Worm (Caenorhabditis elegans) whole organism, mixed stage, embryonic: Measurements from ENCODE around the gene Y39B6A.7.
"Not testable (repeated sequence)": the region's sequence is repeated elsewhere in the genome, so short reads cannot be mapped to it uniquely, and the experiment has no call there.

Experiments
- M03D4.4 ChIP-seq: sonication (generic microtip); optimal IDR thresholded peaks from 2 replicates; lab custom pipeline; 2017; ENCODE audit warnings: mild to moderate bottlenecking, missing genetic modification characterization, missing compliant biosample characterization
- bed-3 ChIP-seq: fragments of 200-800 bp; sonication (Bioruptor generic); optimal IDR thresholded peaks from 3 replicates; lab custom pipeline; 2018; ENCODE audit warnings: mild to moderate bottlenecking, missing genetic modification characterization, moderate library complexity, missing compliant biosample characterization
- blmp-1 ChIP-seq: fragments of 150-350 bp; optimal IDR thresholded peaks from 2 replicates; lab custom pipeline; 2014; ENCODE audit warnings: missing biosample characterization, missing genetic modification characterization
- ceh-39 ChIP-seq: fragments of 150-350 bp; optimal IDR thresholded peaks from 2 replicates; lab custom pipeline; 2014; ENCODE audit warnings: missing biosample characterization, missing genetic modification characterization
- ceh-43 ChIP-seq: fragments of 200-800 bp; sonication (Bioruptor generic); optimal IDR thresholded peaks from 2 replicates; lab custom pipeline; 2018; ENCODE audit warnings: mild to moderate bottlenecking, missing genetic modification characterization, moderate library complexity, missing compliant biosample characterization
- ceh-83 ChIP-seq: fragments of 200-800 bp; sonication (Bioruptor generic); optimal IDR thresholded peaks from 2 replicates; lab custom pipeline; 2018; ENCODE audit warnings: mild to moderate bottlenecking, missing genetic modification characterization, missing compliant biosample characterization
- ces-1 ChIP-seq: fragments of 150-350 bp; optimal IDR thresholded peaks from 2 replicates; lab custom pipeline; 2014; ENCODE audit warnings: missing biosample characterization, missing genetic modification reagents, missing genetic modification characterization
- elt-1 ChIP-seq: sonication (generic microtip); optimal IDR thresholded peaks from 2 replicates; lab custom pipeline; 2017; ENCODE audit warnings: missing genetic modification characterization, mild to moderate bottlenecking, missing compliant biosample characterization, antibody characterized with exemption, moderate library complexity, borderline replicate concordance; ENCODE audit not compliant: insufficient read depth
- elt-3 ChIP-seq: fragments of 150-350 bp; optimal IDR thresholded peaks from 2 replicates; lab custom pipeline; 2014; ENCODE audit warnings: missing biosample characterization, missing genetic modification characterization
- hlh-1 ChIP-seq: fragments of 150-350 bp; optimal IDR thresholded peaks from 2 replicates; lab custom pipeline; 2014; ENCODE audit warnings: missing biosample characterization, missing genetic modification reagents, missing genetic modification characterization
- lin-13 ChIP-seq: fragments of 150-350 bp; optimal IDR thresholded peaks from 2 replicates; lab custom pipeline; 2014; ENCODE audit warnings: missing biosample characterization, missing genetic modification characterization
- lin-32 ChIP-seq: fragments of 200-800 bp; sonication (Bioruptor generic); optimal IDR thresholded peaks from 2 replicates; lab custom pipeline; 2018; ENCODE audit warnings: mild to moderate bottlenecking, missing genetic modification characterization, missing compliant biosample characterization
- lsy-2 ChIP-seq: fragments of 150-350 bp; optimal IDR thresholded peaks from 2 replicates; lab custom pipeline; 2014; ENCODE audit warnings: missing biosample characterization, missing genetic modification characterization
- mab-5 ChIP-seq: fragments of 150-350 bp; optimal IDR thresholded peaks from 2 replicates; lab custom pipeline; 2014; ENCODE audit warnings: missing biosample characterization, missing genetic modification characterization
- mep-1 ChIP-seq: fragments of 150-350 bp; optimal IDR thresholded peaks from 2 replicates; lab custom pipeline; 2017; ENCODE audit warnings: missing biosample characterization, missing genetic modification reagents, missing genetic modification characterization, inconsistent platforms
- mls-2 ChIP-seq: sonication (generic microtip); optimal IDR thresholded peaks from 2 replicates; lab custom pipeline; 2016; ENCODE audit warnings: mild to moderate bottlenecking, missing genetic modification characterization, moderate library complexity, missing compliant biosample characterization
- nhr-12 ChIP-seq: fragments of 150-350 bp; optimal IDR thresholded peaks from 2 replicates; lab custom pipeline; 2014; ENCODE audit warnings: missing biosample characterization, missing genetic modification characterization
- nhr-2 ChIP-seq: fragments of 150-350 bp; optimal IDR thresholded peaks from 2 replicates; lab custom pipeline; 2014; ENCODE audit warnings: missing biosample characterization, missing genetic modification characterization
- nhr-28 ChIP-seq: fragments of 150-350 bp; optimal IDR thresholded peaks from 2 replicates; lab custom pipeline; 2014; ENCODE audit warnings: missing biosample characterization, missing genetic modification characterization
- nhr-76 ChIP-seq: sonication (generic microtip); optimal IDR thresholded peaks from 2 replicates; lab custom pipeline; 2017; ENCODE audit warnings: missing biosample characterization, missing genetic modification characterization
- pha-4 ChIP-seq: fragments of 150-350 bp; optimal IDR thresholded peaks from 2 replicates; lab custom pipeline; 2018; ENCODE audit warnings: missing biosample characterization, missing genetic modification reagents, missing genetic modification characterization
- sem-2 ChIP-seq: fragments of 200-800 bp; sonication (Bioruptor generic); optimal IDR thresholded peaks from 2 replicates; lab custom pipeline; 2018; ENCODE audit warnings: mild to moderate bottlenecking, missing genetic modification characterization, missing compliant biosample characterization
- snpc-4 ChIP-seq: fragments of 150-350 bp; optimal IDR thresholded peaks from 2 replicates; lab custom pipeline; 2014; ENCODE audit warnings: missing biosample characterization, missing genetic modification characterization
- unc-120 ChIP-seq: sonication (generic microtip); optimal IDR thresholded peaks from 2 replicates; lab custom pipeline; 2017; ENCODE audit warnings: missing genetic modification characterization, missing compliant biosample characterization; ENCODE audit not compliant: poor library complexity, severe bottlenecking
- unc-39 ChIP-seq: fragments of 150-350 bp; optimal IDR thresholded peaks from 2 replicates; lab custom pipeline; 2014; ENCODE audit warnings: missing biosample characterization, missing genetic modification characterization
- zip-8 ChIP-seq: fragments of 150-350 bp; optimal IDR thresholded peaks from 2 replicates; lab custom pipeline; 2014; ENCODE audit warnings: missing biosample characterization, missing genetic modification characterization

Y39B6A.7 gene

DNA sequence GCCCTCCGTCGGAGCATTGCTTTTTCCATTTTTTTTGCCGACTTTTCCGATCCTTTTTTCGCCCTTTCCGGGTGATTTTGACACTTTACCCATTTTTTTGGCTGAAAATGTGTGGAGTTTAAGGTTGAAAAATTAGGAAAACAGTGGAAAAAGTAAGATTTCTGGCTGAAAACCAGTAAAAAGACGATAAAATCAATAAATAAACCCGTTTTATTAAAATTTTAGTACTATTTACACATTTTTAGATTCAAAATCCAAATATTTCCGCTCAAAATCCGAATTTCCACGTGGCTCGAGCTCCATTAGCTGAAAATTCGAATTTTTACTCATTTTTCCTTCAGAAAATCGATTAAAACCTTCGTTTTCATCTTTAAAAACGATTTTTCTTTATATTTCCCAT, 30.6 kb downstream of the Y39B6A.7 start, which contains the start of gene pro-3:
TSS of gene pro-3 (minus strand) at position 101 of the 400 bp plus-strand sequence.
- no peak for TF ChIP-seq ceh-83
- TF ChIP-seq, all 35 proteins: peak for 0

- TF ChIP-seq M03D4.4 (no peak), lin-32 (no peak), nhr-12 (tag; lab: Kevin White, UChicago) (no peak), elt-1 (tag; lab: Kevin White, UChicago) (no peak), lsy-2 (tag; lab: Kevin White, UChicago) (no peak), nhr-28 (tag; lab: Kevin White, UChicago) (no peak), lin-13 (tag; lab: Kevin White, UChicago) (no peak), bed-3 (GFP tag; lab: Kevin White, UChicago) (no peak), unc-39 (tag; lab: Kevin White, UChicago) (no peak), ces-1 (no peak), hlh-1 (tag; lab: Kevin White, UChicago) (no peak), ceh-39 (tag; lab: Kevin White, UChicago) (no peak), mls-2 (no peak), mab-5 (no peak), unc-120 (tag; lab: Kevin White, UChicago) (no peak)
These were observed 32.0 kb downstream of the Y39B6A.7 start for ce11 chrV:19116872-19117372.

ce11 chrV:19107065-19107464, 41.9 kb downstream of the Y39B6A.7 start:
- TF ChIP-seq mls-2, result no peak
- TF ChIP-seq nhr-28 (tag; lab: Kevin White, UChicago), result no peak
- TF ChIP-seq blmp-1 (tag; lab: Kevin White, UChicago), result no peak
- TF ChIP-seq sem-2, result no peak
- no peak for TF ChIP-seq elt-1 (tag; lab: Kevin White, UChicago)
- no peak for TF ChIP-seq ceh-43 (GFP tag; lab: Kevin White, UChicago)
- no peak for TF ChIP-seq pha-4
- no peak for TF ChIP-seq zip-8 (tag; lab: Kevin White, UChicago)
- TF ChIP-seq nhr-12 (tag; lab: Kevin White, UChicago), result no peak

- TF ChIP-seq sem-2; nhr-76 (tag; lab: Kevin White, UChicago); lin-13 (tag; lab: Kevin White, UChicago): not testable (repeated sequence)
- TF ChIP-seq, all 35 proteins: peak for 0; not testable (repeated sequence) for 35
These were observed 47.3 kb downstream of the Y39B6A.7 start, which contains the start of gene zhp-4 for ce11 chrV:19101589-19102201. Gene zhp-4, minus strand, starts transcription at chrV:19101786.

DNA sequence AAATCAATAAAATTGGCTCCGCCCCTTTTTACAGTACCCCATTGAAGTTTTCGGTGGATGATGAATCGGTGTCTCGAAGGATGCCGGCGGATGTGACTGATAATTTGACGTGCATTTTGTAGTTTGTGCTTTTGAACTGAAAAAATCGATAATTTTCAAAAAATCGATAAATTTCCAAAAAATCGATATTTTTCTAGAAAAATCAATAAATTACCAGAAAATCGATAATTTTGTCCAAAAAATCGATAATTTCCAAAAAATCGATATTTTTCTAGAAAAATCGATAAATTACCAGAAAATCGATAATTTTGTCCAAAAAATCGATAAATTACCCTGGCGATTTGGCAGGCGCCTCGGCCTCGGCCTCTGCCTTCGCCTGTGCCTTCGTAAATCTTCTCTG, 49.5 kb downstream of the Y39B6A.7 start:
- TF ChIP-seq nhr-2 (tag; lab: Kevin White, UChicago) (no peak), pha-4 (no peak), snpc-4 (no peak), zip-8 (tag; lab: Kevin White, UChicago) (no peak), mep-1 (no peak), ceh-39 (tag; lab: Kevin White, UChicago) (no peak), elt-3 (tag; lab: Kevin White, UChicago) (no peak), nhr-28 (tag; lab: Kevin White, UChicago) (no peak)
